Worm (Caenorhabditis elegans) whole organism, L2 larva: ENCODE results near the gene Y17G9B.4.
"Not testable (repeated sequence)": the region's sequence is repeated elsewhere in the genome, so short reads cannot be mapped to it uniquely, and the experiment has no call there.

ENCODE experiments used
- C34F6.9 ChIP-seq: fragments of 150-350 bp; optimal IDR thresholded peaks from 2 replicates; lab custom pipeline; 2014; ENCODE audit warnings: missing biosample characterization, missing genetic modification characterization
- F13H6.1 ChIP-seq: sonication (generic microtip); optimal IDR thresholded peaks from 2 replicates; lab custom pipeline; 2016; ENCODE audit warnings: missing genetic modification characterization, missing compliant biosample characterization
- R02D3.7 ChIP-seq: fragments of 150-350 bp; optimal IDR thresholded peaks from 2 replicates; lab custom pipeline; 2014; ENCODE audit warnings: missing biosample characterization, missing genetic modification characterization
- Y55F3AM.14 ChIP-seq: fragments of 200-800 bp; sonication (Bioruptor generic); optimal IDR thresholded peaks from 2 replicates; lab custom pipeline; 2018; ENCODE audit warnings: mild to moderate bottlenecking, missing genetic modification characterization, missing compliant biosample characterization
- ZK546.5 ChIP-seq: sonication (generic microtip); optimal IDR thresholded peaks from 2 replicates; lab custom pipeline; 2017; ENCODE audit warnings: missing biosample characterization, missing genetic modification characterization
- aly-2 ChIP-seq: fragments of 150-350 bp; optimal IDR thresholded peaks from 2 replicates; lab custom pipeline; 2014; ENCODE audit warnings: missing biosample characterization, missing genetic modification characterization
- blmp-1 ChIP-seq: sonication (generic microtip); optimal IDR thresholded peaks from 2 replicates; lab custom pipeline; 2017; ENCODE audit warnings: missing genetic modification characterization, mild to moderate bottlenecking, missing compliant biosample characterization, antibody characterized with exemption, moderate library complexity; ENCODE audit not compliant: insufficient read depth
- ceh-82 ChIP-seq: fragments of 150-350 bp; optimal IDR thresholded peaks from 2 replicates; lab custom pipeline; 2014; ENCODE audit warnings: missing biosample characterization, missing genetic modification characterization
- crh-2 ChIP-seq: sonication (generic microtip); optimal IDR thresholded peaks from 2 replicates; lab custom pipeline; 2017; ENCODE audit warnings: missing biosample characterization, missing genetic modification characterization
- dmd-4 ChIP-seq: sonication (generic microtip); optimal IDR thresholded peaks from 2 replicates; lab custom pipeline; 2017; ENCODE audit warnings: missing biosample characterization, missing genetic modification characterization
- egl-27 ChIP-seq: sonication (generic microtip); optimal IDR thresholded peaks from 3 replicates; lab custom pipeline; 2017; ENCODE audit warnings: missing biosample characterization, missing genetic modification reagents, missing genetic modification characterization
- elt-3 ChIP-seq: sonication (generic microtip); optimal IDR thresholded peaks from 2 replicates; lab custom pipeline; 2017; ENCODE audit warnings: missing biosample characterization, missing genetic modification characterization
- fos-1 ChIP-seq: fragments of 150-350 bp; optimal IDR thresholded peaks from 2 replicates; lab custom pipeline; 2014; ENCODE audit warnings: missing biosample characterization, missing genetic modification characterization
- gmeb-1 ChIP-seq: fragments of 150-350 bp; optimal IDR thresholded peaks from 2 replicates; lab custom pipeline; 2014; ENCODE audit warnings: missing biosample characterization, missing genetic modification characterization
- lin-13 ChIP-seq: fragments of 150-350 bp; optimal IDR thresholded peaks from 2 replicates; lab custom pipeline; 2014; ENCODE audit warnings: missing biosample characterization, missing genetic modification reagents, missing genetic modification characterization
- lsy-2 ChIP-seq, 2 experiments: fragments of 150-350 bp in 1 of 2; sonication (generic microtip) in 1 of 2; optimal IDR thresholded peaks; 2 replicates each; lab custom pipeline; 2014 to 2017; ENCODE audit warnings: missing biosample characterization in 2 of 2, missing genetic modification characterization in 2 of 2
- mab-5 ChIP-seq: fragments of 150-350 bp; optimal IDR thresholded peaks from 2 replicates; lab custom pipeline; 2014; ENCODE audit warnings: missing biosample characterization, missing genetic modification characterization
- mbf-1 ChIP-seq: sonication (generic microtip); optimal IDR thresholded peaks from 2 replicates; lab custom pipeline; 2017; ENCODE audit warnings: missing biosample characterization, missing genetic modification characterization
- nhr-10 ChIP-seq: sonication (generic microtip); optimal IDR thresholded peaks from 2 replicates; lab custom pipeline; 2017; ENCODE audit warnings: missing biosample characterization, missing genetic modification characterization
- nhr-11 ChIP-seq: fragments of 150-350 bp; optimal IDR thresholded peaks from 2 replicates; lab custom pipeline; 2014; ENCODE audit warnings: missing biosample characterization, missing genetic modification characterization
- nhr-129 ChIP-seq: fragments of 150-350 bp; optimal IDR thresholded peaks from 2 replicates; lab custom pipeline; 2014; ENCODE audit warnings: missing biosample characterization, missing genetic modification characterization
- nhr-21 ChIP-seq: fragments of 150-350 bp; optimal IDR thresholded peaks from 2 replicates; lab custom pipeline; 2014; ENCODE audit warnings: missing biosample characterization, missing genetic modification characterization
- nhr-25 ChIP-seq: fragments of 150-350 bp; sonication (generic microtip); optimal IDR thresholded peaks from 3 replicates; lab custom pipeline; 2014; ENCODE audit warnings: missing biosample characterization, missing genetic modification characterization
- nhr-6 ChIP-seq: fragments of 150-350 bp; optimal IDR thresholded peaks from 2 replicates; lab custom pipeline; 2014; ENCODE audit warnings: missing biosample characterization, missing genetic modification characterization
- peb-1 ChIP-seq: fragments of 150-350 bp; optimal IDR thresholded peaks from 2 replicates; lab custom pipeline; 2014; ENCODE audit warnings: missing biosample characterization, missing genetic modification characterization
- sem-4 ChIP-seq: fragments of 150-350 bp; optimal IDR thresholded peaks from 2 replicates; lab custom pipeline; 2014; ENCODE audit warnings: missing biosample characterization, missing genetic modification reagents, missing genetic modification characterization
- skn-1 ChIP-seq: sonication (generic microtip); optimal IDR thresholded peaks from 2 replicates; lab custom pipeline; 2017; ENCODE audit warnings: missing biosample characterization, missing genetic modification characterization
- sma-3 ChIP-seq: sonication (generic microtip); optimal IDR thresholded peaks from 2 replicates; lab custom pipeline; 2016; ENCODE audit warnings: missing genetic modification reagents, missing genetic modification characterization, missing compliant biosample characterization
- sma-9 ChIP-seq, 2 experiments: fragments of 150-350 bp in 1 of 2; sonication (generic microtip) in 1 of 2; optimal IDR thresholded peaks; 2 replicates each; lab custom pipeline; 2014 to 2016; ENCODE audit warnings: missing genetic modification characterization in 2 of 2, mild to moderate bottlenecking in 1 of 2, missing biosample characterization in 1 of 2, missing compliant biosample characterization in 1 of 2, missing genetic modification reagents in 1 of 2, moderate library complexity in 1 of 2
- unc-39 ChIP-seq: fragments of 150-350 bp; optimal IDR thresholded peaks from 2 replicates; lab custom pipeline; 2014; ENCODE audit warnings: missing biosample characterization, missing genetic modification characterization
- unc-55 ChIP-seq: fragments of 150-350 bp; sonication (generic microtip); optimal IDR thresholded peaks from 3 replicates; lab custom pipeline; 2014; ENCODE audit warnings: missing biosample characterization, missing genetic modification reagents, missing genetic modification characterization
- unc-62 ChIP-seq: fragments of 150-350 bp; optimal IDR thresholded peaks from 2 replicates; lab custom pipeline; 2014; ENCODE audit warnings: missing biosample characterization, missing genetic modification reagents, missing genetic modification characterization
- ztf-4 ChIP-seq: fragments of 150-350 bp; optimal IDR thresholded peaks from 2 replicates; lab custom pipeline; 2014; ENCODE audit warnings: missing biosample characterization, missing genetic modification characterization

Gene Y17G9B.4

ce11 chrIV:4725478-4725920, 26.4 kb upstream of the Y17G9B.4 start:
- TF ChIP-seq sma-9 (GFP tag; optimal IDR thresholded peaks at IDR 0.05; lab: Kevin White, UChicago) (peak; percentile 50), unc-55 (GFP tag; lab: Kevin White, UChicago) (peak; percentile 35), lin-13 (GFP tag; lab: Kevin White, UChicago) (peak; percentile 68), F13H6.1 (tag; lab: Kevin White, UChicago) (peak; percentile 81), lsy-2 (tag; optimal IDR thresholded peaks at IDR 0.05; lab: Kevin White, UChicago) (peak; percentile 95 to 98), nhr-21 (tag; lab: Kevin White, UChicago) (peak; percentile 65), nhr-129 (tag; lab: Kevin White, UChicago) (peak; percentile 29), nhr-11 (peak; percentile 34), sma-3 (peak; percentile 86), mab-5 (peak; percentile 16), R02D3.7 (tag; lab: Kevin White, UChicago) (peak; percentile 21), nhr-6 (peak; percentile 11), crh-2 (tag; lab: Kevin White, UChicago) (peak; percentile 36), blmp-1 (tag; lab: Kevin White, UChicago) (peak; percentile 13), ztf-4 (tag; lab: Kevin White, UChicago) (peak; percentile 19), C34F6.9 (tag; lab: Kevin White, UChicago) (peak; percentile 32), gmeb-1 (tag; lab: Kevin White, UChicago) (peak; percentile 58), nhr-25 (peak; percentile 65), ZK546.5 (tag; lab: Kevin White, UChicago) (peak; percentile 74)
- TF ChIP-seq sma-9 (tag; optimal IDR thresholded peaks at IDR 0.05; lab: Kevin White, UChicago) = not testable (repeated sequence)

- TF ChIP-seq unc-55 (GFP tag; lab: Kevin White, UChicago) (peak; percentile 58), C34F6.9 (tag; lab: Kevin White, UChicago) (peak; percentile 62), sma-9 (GFP tag; optimal IDR thresholded peaks at IDR 0.05; lab: Kevin White, UChicago) (peak; percentile 53), crh-2 (tag; lab: Kevin White, UChicago) (peak; percentile 67), Y55F3AM.14 (GFP tag; lab: Kevin White, UChicago) (peak; percentile 91), gmeb-1 (tag; lab: Kevin White, UChicago) (peak; percentile 65), R02D3.7 (tag; lab: Kevin White, UChicago) (peak; percentile 34), nhr-25 (peak; percentile 83), nhr-129 (tag; lab: Kevin White, UChicago) (peak; percentile 13), sem-4 (tag; lab: Kevin White, UChicago) (peak; percentile 46), ceh-82 (tag; lab: Kevin White, UChicago) (peak; percentile 4), lin-13 (GFP tag; lab: Kevin White, UChicago) (peak; percentile 72), sma-3 (peak; percentile 95), ZK546.5 (tag; lab: Kevin White, UChicago) (peak; percentile 80), nhr-6 (peak; percentile 11), ztf-4 (tag; lab: Kevin White, UChicago) (peak; percentile 5), mab-5 (peak; percentile 68), nhr-21 (tag; lab: Kevin White, UChicago) (peak; percentile 74), F13H6.1 (tag; lab: Kevin White, UChicago) (peak; percentile 90), lsy-2 (tag; optimal IDR thresholded peaks at IDR 0.05; lab: Kevin White, UChicago) (peak; percentile 97 to 98), fos-1 (tag; lab: Kevin White, UChicago) (peak; percentile 33)
- not testable (repeated sequence) for TF ChIP-seq sma-9 (tag; optimal IDR thresholded peaks at IDR 0.05; lab: Kevin White, UChicago)
Observed at ce11 chrIV:4727935-4728334, 24.0 kb upstream of the Y17G9B.4 start.

ce11 chrIV:4737258-4737657, 14.7 kb upstream of the Y17G9B.4 start, which contains the start of gene fbxb-78:
fbxb-78 (plus strand) TSS chrIV:4737558.
- no peak for TF ChIP-seq peb-1
- no peak for TF ChIP-seq C34F6.9 (tag; lab: Kevin White, UChicago)
- no peak for TF ChIP-seq nhr-11
- no peak for TF ChIP-seq egl-27
- no peak for TF ChIP-seq mbf-1
- TF ChIP-seq lin-13 (GFP tag; lab: Kevin White, UChicago) = no peak
- no peak for TF ChIP-seq nhr-25
- no peak for TF ChIP-seq unc-55 (GFP tag; lab: Kevin White, UChicago)
- no peak for TF ChIP-seq nhr-129 (tag; lab: Kevin White, UChicago)
- no peak for TF ChIP-seq crh-2 (tag; lab: Kevin White, UChicago)
- TF ChIP-seq unc-62 (GFP tag; lab: Kevin White, UChicago) = no peak
- TF ChIP-seq F13H6.1 (tag; lab: Kevin White, UChicago) = no peak
- no peak for TF ChIP-seq elt-3 (tag; lab: Kevin White, UChicago)
- TF ChIP-seq aly-2 (tag; lab: Kevin White, UChicago) = no peak
- no peak for TF ChIP-seq sma-3
- TF ChIP-seq, all 48 proteins: peak for 0

- no peak for TF ChIP-seq C34F6.9 (tag; lab: Kevin White, UChicago)
- no peak for TF ChIP-seq nhr-21 (tag; lab: Kevin White, UChicago)
- no peak for TF ChIP-seq mbf-1
- TF ChIP-seq elt-3 (tag; lab: Kevin White, UChicago) = no peak
- TF ChIP-seq nhr-10 (tag; lab: Kevin White, UChicago) = no peak
- TF ChIP-seq sma-3 = no peak
- TF ChIP-seq skn-1 (tag; lab: Kevin White, UChicago) = no peak
- no peak for TF ChIP-seq unc-39
- no peak for TF ChIP-seq dmd-4
- TF ChIP-seq fos-1 (tag; lab: Kevin White, UChicago) = no peak
Observed at ce11 chrIV:4742480-4742879, 9.4 kb upstream of the Y17G9B.4 start.
